Fruit fly (Drosophila melanogaster) whole organism, prepupa: ENCODE results near the gene mex1.

Source experiments
- CG8319 ChIP-seq: fragments of 200-800 bp; sonication (Bioruptor generic); optimal IDR thresholded peaks from 3 replicates; lab custom pipeline; 2016; ENCODE audit warnings: missing biosample characterization, missing genetic modification characterization
- Eip75B ChIP-seq: fragments of 200-800 bp; sonication (Bioruptor generic); optimal IDR thresholded peaks from 3 replicates; lab custom pipeline; 2016; ENCODE audit warnings: missing biosample characterization, missing genetic modification characterization
- fkh ChIP-seq: fragments of 200-800 bp; sonication (Bioruptor generic); optimal IDR thresholded peaks from 3 replicates; lab custom pipeline; 2017; ENCODE audit warnings: missing biosample characterization, mild to moderate bottlenecking, missing genetic modification characterization, moderate library complexity
- pdm3 ChIP-seq: fragments of 200-800 bp; sonication (Bioruptor generic); optimal IDR thresholded peaks from 3 replicates; lab custom pipeline; 2016; ENCODE audit warnings: missing biosample characterization, missing genetic modification characterization
- salr ChIP-seq, 2 experiments: fragments of 200-800 bp; sonication (Bioruptor generic); optimal IDR thresholded peaks; 3 replicates each; lab custom pipeline; 2016 to 2018; ENCODE audit warnings: missing biosample characterization in 2 of 2, missing genetic modification characterization in 2 of 2, mild to moderate bottlenecking in 1 of 2
- svp ChIP-seq: fragments of 200-800 bp; sonication (Bioruptor generic); peaks from one replicate; lab custom pipeline; 2016; ENCODE audit warnings: missing biosample characterization, missing genetic modification characterization

dm6 chr3L:15504687-15505086, 14.7 kb downstream of the mex1 start, which contains the start of gene CG7857:
- TF ChIP-seq svp (GFP tag; lab: Kevin White, UChicago) (no peak), CG8319 (GFP tag; lab: Kevin White, UChicago) (no peak), fkh (no peak), salr (GFP tag; optimal IDR thresholded peaks at IDR 0.05; lab: Kevin White, UChicago) (no peak), pdm3 (GFP tag; lab: Kevin White, UChicago) (no peak), Eip75B (GFP tag; lab: Kevin White, UChicago) (no peak)
